Fruit fly (Drosophila melanogaster) ovary, adult (tissue): ENCODE measurements around the gene CG9360.
A peak's percentile ranks its signal among the peaks of the same experiment; 100 is the strongest.
"Not testable (repeated sequence)": the region's sequence is repeated elsewhere in the genome, so short reads cannot be mapped to it uniquely, and the experiment has no call there.

Experiments used
- CG17801 ChIP-seq: fragments of 200-800 bp; optimal IDR thresholded peaks from 2 replicates; lab custom pipeline; 2019; ENCODE audit warnings: missing biosample characterization, mild to moderate bottlenecking, missing genetic modification characterization, moderate library complexity; ENCODE audit not compliant: partially characterized antibody

CG9360 gene

dm6 chrX:11784997-11785396, 20.6 kb upstream of the CG9360 start:
- no peak for TF ChIP-seq CG17801

- TF ChIP-seq CG17801: no peak
Observed at dm6 chrX:11778734-11779220, 14.4 kb upstream of the CG9360 start, which contains the start of gene dy. TSS of gene dy (minus strand) at chrX:11778784.

dm6 chrX:11775987-11776587, 11.7 kb upstream of the CG9360 start:
- TF ChIP-seq CG17801: no peak

dm6 chrX:11769435-11769834, 5.0 kb upstream of the CG9360 start:
- TF ChIP-seq CG17801: no peak

dm6 chrX:11756892-11757291, 7.5 kb downstream of the CG9360 start:
- TF ChIP-seq CG17801: no peak

dm6 chrX:11753973-11754372, 10.4 kb downstream of the CG9360 start, which contains the start of gene m:
TSS of gene m (plus strand) at chrX:11754273.
- not testable (repeated sequence) for TF ChIP-seq CG17801

- no peak for TF ChIP-seq CG17801
Observed at dm6 chrX:11736421-11736820, 28.0 kb downstream of the CG9360 start.

- no peak for TF ChIP-seq CG17801
Observed at dm6 chrX:11733795-11734194, 30.6 kb downstream of the CG9360 start, which contains the start of gene inaF-A. TSS of gene inaF-A (minus strand) at chrX:11733895.

- no peak for TF ChIP-seq CG17801
Observed at dm6 chrX:11732670-11733069, 31.7 kb downstream of the CG9360 start, which contains the start of gene inaF-B. TSS of gene inaF-B (minus strand) at chrX:11732770.

dm6 chrX:11731665-11732064, 32.7 kb downstream of the CG9360 start, which contains the start of gene inaF-C:
TSS of gene inaF-C (minus strand) at chrX:11731765.
- no peak for TF ChIP-seq CG17801

dm6 chrX:11729993-11730392, 34.4 kb downstream of the CG9360 start:
- TF ChIP-seq CG17801: no peak

dm6 chrX:11728999-11729398, 35.4 kb downstream of the CG9360 start, which contains the start of gene inaF-D:
TSS of gene inaF-D (minus strand) at chrX:11729099.
- no peak for TF ChIP-seq CG17801

- TF ChIP-seq CG17801: no peak
Observed at dm6 chrX:11723946-11724345, 40.4 kb downstream of the CG9360 start, which contains the start of gene CG15221. TSS of gene CG15221 (plus strand) at chrX:11724246.

- TF ChIP-seq CG17801: peak; percentile 70
Observed at dm6 chrX:11720138-11720537, 44.3 kb downstream of the CG9360 start, which contains the start of gene Tango10. TSS of gene Tango10 (plus strand) at chrX:11720245.

dm6 chrX:11717892-11718291, 46.5 kb downstream of the CG9360 start:
- no peak for TF ChIP-seq CG17801

- TF ChIP-seq CG17801: no peak
Observed at dm6 chrX:11716731-11717326, 47.6 kb downstream of the CG9360 start, which contains the start of gene prtp. TSS of gene prtp (plus strand) at chrX:11716756.

dm6 chrX:11715937-11716730, 48.3 kb downstream of the CG9360 start:
- peak; percentile 96 for TF ChIP-seq CG17801
